Fruit fly (Drosophila melanogaster): ENCODE results near the gene CG31091.
A peak's percentile ranks its signal among the peaks of the same experiment; 100 is the strongest.

Gene CG31091

DNA sequence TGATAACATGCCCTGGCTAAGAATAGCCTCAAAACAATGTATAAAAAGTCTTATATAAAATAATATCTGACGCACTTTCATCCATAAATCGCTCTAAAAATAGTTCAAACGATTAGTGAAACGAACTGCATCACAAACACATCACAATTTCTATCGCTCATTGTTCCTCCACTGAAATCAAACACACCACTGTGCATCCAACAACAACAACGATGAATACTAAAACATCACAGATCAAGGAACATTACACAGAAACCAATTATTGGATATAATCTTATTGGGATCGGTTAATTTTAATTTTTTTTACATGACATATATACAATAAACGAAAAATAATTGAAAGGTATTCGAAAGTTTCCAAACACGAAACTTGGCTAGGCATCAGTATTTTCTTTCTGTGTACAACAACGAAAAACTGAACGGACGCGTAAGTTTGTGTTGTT, 20.4 kb upstream of the CG31091 start (continued):
- TF ChIP-seq CG3838 (GFP tag; optimal IDR thresholded peaks at IDR 0.05) (peak; percentile 10), CG1233 (GFP tag; optimal IDR thresholded peaks at IDR 0.05) (peak; percentile 34), MTF-1 (GFP tag; optimal IDR thresholded peaks at IDR 0.05; ENCODE audit: borderline replicate concordance) (peak; percentile 53), her (GFP tag; optimal IDR thresholded peaks at IDR 0.05) (no peak), eyg (GFP tag; optimal IDR thresholded peaks at IDR 0.05) (peak; percentile 63), CG32767 (GFP tag; IDR thresholded peaks at IDR 0.05) (peak; percentile 60; the same call in 1 of the 2 replicates), Xbp1 (GFP tag; optimal IDR thresholded peaks at IDR 0.05) (peak; percentile 84), cg (GFP tag; optimal IDR thresholded peaks at IDR 0.05) (no peak), trh (GFP tag; optimal IDR thresholded peaks at IDR 0.05) (peak; percentile 13), Hr3 (GFP tag; optimal IDR thresholded peaks at IDR 0.05) (peak; percentile 71), vnd (GFP tag; IDR thresholded peaks at IDR 0.05; ENCODE audit: partially characterized antibody) (no peak), CG3281 (GFP tag; optimal IDR thresholded peaks at IDR 0.05) (peak; percentile 70), ssp (GFP tag; IDR thresholded peaks at IDR 0.05) (peak; percentile 69), Elba2 (GFP tag; optimal IDR thresholded peaks at IDR 0.05) (no peak), run (tag; optimal IDR thresholded peaks at IDR 0.05) (no peak), CG14050 (GFP tag; IDR thresholded peaks at IDR 0.05) (peak; percentile 65), CG7745 (tag; optimal IDR thresholded peaks at IDR 0.05) (no peak), CG4360 (GFP tag; IDR thresholded peaks at IDR 0.05) (no peak; the same call in 1 of the 2 replicates), CG6175 (GFP tag; IDR thresholded peaks at IDR 0.05) (no peak; the same call in 2 of the 3 replicates), exex (tag; optimal IDR thresholded peaks at IDR 0.05) (peak; percentile 36), Ptx1 (GFP tag; IDR thresholded peaks at IDR 0.05) (peak; percentile 88), Dip2 (GFP tag; IDR thresholded peaks at IDR 0.05) (no peak), tx (GFP tag; optimal IDR thresholded peaks at IDR 0.05) (peak; percentile 69), tup (GFP tag; optimal IDR thresholded peaks at IDR 0.05) (peak; percentile 39), CG15514 (GFP tag; optimal IDR thresholded peaks at IDR 0.05) (peak; percentile 43), CG14667 (GFP tag; IDR thresholded peaks at IDR 0.05) (no peak; the same call in 1 of the 2 replicates), hb (GFP tag; IDR thresholded peaks at IDR 0.05; ENCODE audit: partially characterized antibody) (no peak), CG14860 (GFP tag; IDR thresholded peaks at IDR 0.05; ENCODE audit: partially characterized antibody) (no peak), Xrp1 (GFP tag; IDR thresholded peaks at IDR 0.05) (peak; percentile 83), Oli (tag; optimal IDR thresholded peaks at IDR 0.05) (peak; percentile 84), nom (GFP tag; optimal IDR thresholded peaks at IDR 0.05) (no peak), CG10274 (GFP tag; optimal IDR thresholded peaks at IDR 0.05) (peak; percentile 12), CG8089 (GFP tag; optimal IDR thresholded peaks at IDR 0.05) (peak; percentile 61), peb (GFP tag; IDR thresholded peaks at IDR 0.05) (peak; percentile 46; the same call in 1 of the 2 replicates), ci (GFP tag; IDR thresholded peaks at IDR 0.05) (peak; percentile 86; the same call in 2 of the 3 replicates), salm (tag; optimal IDR thresholded peaks at IDR 0.05) (peak; percentile 31), CG4404 (GFP tag; IDR thresholded peaks at IDR 0.05) (no peak), gcm (GFP tag; optimal IDR thresholded peaks at IDR 0.05) (peak; percentile 62), Ssrp (tag; optimal IDR thresholded peaks at IDR 0.05) (peak; percentile 81), CG13775 (GFP tag; optimal IDR thresholded peaks at IDR 0.05) (peak; percentile 66), btn (GFP tag; optimal IDR thresholded peaks at IDR 0.05) (peak; percentile 50), CG3995 (GFP tag; optimal IDR thresholded peaks at IDR 0.05) (no peak), ERR (GFP tag; optimal IDR thresholded peaks at IDR 0.05) (peak; percentile 6), CG6654 (GFP tag; optimal IDR thresholded peaks at IDR 0.05) (peak; percentile 55), CG9437 (GFP tag; optimal IDR thresholded peaks at IDR 0.05) (peak; percentile 77), Dek (tag; optimal IDR thresholded peaks at IDR 0.05) (peak; percentile 32), CG4854 (GFP tag; optimal IDR thresholded peaks at IDR 0.05) (peak; percentile 68), CG3065 (GFP tag; optimal IDR thresholded peaks at IDR 0.05) (peak; percentile 21), nerfin-2 (GFP tag; IDR thresholded peaks at IDR 0.05; ENCODE audit: partially characterized antibody) (no peak), pho (GFP tag; optimal IDR thresholded peaks at IDR 0.05) (peak; percentile 74)
